Worm (Caenorhabditis elegans): ENCODE results near the gene msp-50.

Gene msp-50

DNA sequence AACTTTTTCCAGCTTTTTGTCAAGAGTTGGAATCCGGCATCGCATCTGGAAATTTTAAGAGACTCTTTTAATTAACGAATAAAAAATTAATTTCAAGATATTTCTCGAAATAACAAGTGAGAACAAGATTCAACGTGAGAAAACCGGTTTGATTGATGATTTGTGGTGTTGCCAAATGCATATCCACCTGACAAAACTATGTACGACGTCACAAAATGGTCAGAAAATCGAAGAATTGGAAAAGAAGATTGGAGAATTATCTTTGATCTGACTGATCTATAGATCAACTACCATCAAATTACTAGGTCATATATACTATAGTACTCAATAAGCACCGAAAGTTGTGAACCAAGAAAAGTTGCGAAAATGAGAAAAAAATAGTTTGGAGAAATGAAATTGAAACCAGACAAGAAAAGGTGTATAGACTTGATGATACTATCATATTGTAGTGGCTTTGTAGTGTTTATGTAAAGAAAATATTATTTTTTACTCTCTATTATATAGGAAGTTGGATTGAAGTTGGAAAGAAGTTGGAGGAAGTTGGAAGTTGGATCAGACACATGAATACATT, 47.3 kb downstream of the msp-50 start, which contains the start of gene ptr-6:
Gene ptr-6 (minus strand): TSS at position 47 of the 571 bp plus-strand sequence.
- no peak for TF ChIP-seq unc-62 (GFP tag; optimal IDR thresholded peaks at IDR 0.05)

Measured in whole organism, dauer.